Fruit fly (Drosophila melanogaster): Measurements from ENCODE around the gene CG10428.

The CG10428 gene

dm6 chr2L:18951674-18952073 is 3.0 kb downstream of the CG10428 start, which contains the start of gene Nedd8 (continued):
- no peak for TF ChIP-seq CG11560 (tag; IDR thresholded peaks at IDR 0.05)
- TF ChIP-seq CG10959 (GFP tag; IDR thresholded peaks at IDR 0.05): no peak
- TF ChIP-seq BtbVII (GFP tag; optimal IDR thresholded peaks at IDR 0.05): no peak
- no peak for TF ChIP-seq CG11398 (GFP tag; optimal IDR thresholded peaks at IDR 0.05)
- no peak for TF ChIP-seq CG9876 (GFP tag; optimal IDR thresholded peaks at IDR 0.05)
- TF ChIP-seq fd96Cb (tag; optimal IDR thresholded peaks at IDR 0.05): no peak
- TF ChIP-seq dmrt11E (tag; optimal IDR thresholded peaks at IDR 0.05): no peak
- no peak for TF ChIP-seq CG10462 (GFP tag; optimal IDR thresholded peaks at IDR 0.05)
- peak; percentile 4 for TF ChIP-seq nmo (GFP tag; optimal IDR thresholded peaks at IDR 0.05)
- TF ChIP-seq maf-S (GFP tag; optimal IDR thresholded peaks at IDR 0.05): no peak
- TF ChIP-seq Myb (GFP tag; optimal IDR thresholded peaks at IDR 0.05): peak; percentile 68
- no peak for TF ChIP-seq CG1647 (GFP tag; optimal IDR thresholded peaks at IDR 0.05)
- TF ChIP-seq pan (optimal IDR thresholded peaks at IDR 0.05): no peak
- TF ChIP-seq pan (GFP tag; optimal IDR thresholded peaks at IDR 0.05 in 1 of 2, IDR thresholded peaks at IDR 0.05 in 1 of 2): no peak
- TF ChIP-seq Hmx (GFP tag; optimal IDR thresholded peaks at IDR 0.05): no peak
- TF ChIP-seq Lim3 (GFP tag; IDR thresholded peaks at IDR 0.05): no peak
- TF ChIP-seq CG11456 (GFP tag; IDR thresholded peaks at IDR 0.05): no peak
- TF ChIP-seq pzg (GFP tag; optimal IDR thresholded peaks at IDR 0.05): peak; percentile 83
- TF ChIP-seq slou (GFP tag; optimal IDR thresholded peaks at IDR 0.05): no peak
- TF ChIP-seq CG13287 (GFP tag; IDR thresholded peaks at IDR 0.05; ENCODE audit: partially characterized antibody): peak; percentile 95
- no peak for TF ChIP-seq CG2875 (GFP tag; optimal IDR thresholded peaks at IDR 0.05)
- no peak for TF ChIP-seq wek (GFP tag; optimal IDR thresholded peaks at IDR 0.05)
- peak; percentile 77 for TF ChIP-seq CG14860 (GFP tag; IDR thresholded peaks at IDR 0.05; ENCODE audit: partially characterized antibody)
- no peak for TF ChIP-seq sob (GFP tag; IDR thresholded peaks at IDR 0.05)
- TF ChIP-seq CG3407 (GFP tag; optimal IDR thresholded peaks at IDR 0.05): no peak
- no peak for TF ChIP-seq Dfd (GFP tag; optimal IDR thresholded peaks at IDR 0.05)
- TF ChIP-seq Optix (GFP tag; IDR thresholded peaks at IDR 0.05): no peak
- no peak for TF ChIP-seq Antp (GFP tag; optimal IDR thresholded peaks at IDR 0.05)
- no peak for TF ChIP-seq CG8765 (GFP tag; IDR thresholded peaks at IDR 0.05)
- no peak for TF ChIP-seq Camta (GFP tag; optimal IDR thresholded peaks at IDR 0.05)
- no peak for TF ChIP-seq CG3847 (GFP tag; IDR thresholded peaks at IDR 0.05)
- TF ChIP-seq CG10366 (GFP tag; IDR thresholded peaks at IDR 0.05): no peak
- TF ChIP-seq Rfx (GFP tag; IDR thresholded peaks at IDR 0.05): no peak; the same call in 1 of the 2 replicates
- no peak for TF ChIP-seq yki (optimal IDR thresholded peaks at IDR 0.05)
- no peak for TF ChIP-seq p53 (GFP tag; optimal IDR thresholded peaks at IDR 0.05)
- TF ChIP-seq gce (GFP tag; IDR thresholded peaks at IDR 0.05): no peak
- TF ChIP-seq CG31224 (GFP tag; IDR thresholded peaks at IDR 0.05): no peak
- TF ChIP-seq CG8478 (optimal IDR thresholded peaks at IDR 0.05): no peak
- TF ChIP-seq CG16779 (GFP tag; IDR thresholded peaks at IDR 0.05): no peak
- TF ChIP-seq Dll (GFP tag; IDR thresholded peaks at IDR 0.05; ENCODE audit: partially characterized antibody): peak; percentile 92
- TF ChIP-seq PHDP (tag; optimal IDR thresholded peaks at IDR 0.05): no peak
- TF ChIP-seq wor (GFP tag; IDR thresholded peaks at IDR 0.05): no peak
- no peak for TF ChIP-seq chn (GFP tag; optimal IDR thresholded peaks at IDR 0.05)
- no peak for TF ChIP-seq NC2β (GFP tag; optimal IDR thresholded peaks at IDR 0.05)
- no peak for TF ChIP-seq Atf-2 (GFP tag; optimal IDR thresholded peaks at IDR 0.05)
- TF ChIP-seq HLHmδ (GFP tag; optimal IDR thresholded peaks at IDR 0.05): no peak
- TF ChIP-seq H15 (GFP tag; IDR thresholded peaks at IDR 0.05): no peak
- no peak for TF ChIP-seq CG17802 (tag; optimal IDR thresholded peaks at IDR 0.05)
- peak; percentile 75 for TF ChIP-seq vnd (GFP tag; IDR thresholded peaks at IDR 0.05; ENCODE audit: partially characterized antibody)
- peak; percentile 74 for TF ChIP-seq CG2129 (GFP tag; IDR thresholded peaks at IDR 0.05; ENCODE audit: partially characterized antibody)
- TF ChIP-seq CG4617 (GFP tag; optimal IDR thresholded peaks at IDR 0.05; ENCODE audit: borderline replicate concordance): peak; percentile 29
- TF ChIP-seq CG8388 (GFP tag; optimal IDR thresholded peaks at IDR 0.05): no peak
- no peak for TF ChIP-seq nerfin-1 (tag; optimal IDR thresholded peaks at IDR 0.05)
